Fruit fly (Drosophila melanogaster) whole organism, embryonic: ENCODE results near the gene Atat.

Experiments used
- Blimp-1 ChIP-seq: fragments of 200-800 bp; sonication (Bioruptor generic); optimal IDR thresholded peaks from 3 replicates; lab custom pipeline; 2018; ENCODE audit warnings: missing biosample characterization, missing genetic modification characterization, mild to moderate bottlenecking, moderate library complexity, missing genetic modification reagents
- CG1603 ChIP-seq: fragments of 200-800 bp; sonication (Bioruptor generic); optimal IDR thresholded peaks from 2 replicates; lab custom pipeline; 2019; ENCODE audit warnings: missing biosample characterization, mild to moderate bottlenecking, missing genetic modification characterization, moderate library complexity
- CG3065 ChIP-seq: fragments of 200-800 bp; sonication (Bioruptor generic); optimal IDR thresholded peaks from 2 replicates; lab custom pipeline; 2016; ENCODE audit warnings: missing biosample characterization, missing genetic modification characterization
- CG3281 ChIP-seq: fragments of 200-800 bp; sonication (Bioruptor generic); optimal IDR thresholded peaks from 3 replicates; lab custom pipeline; 2017; ENCODE audit warnings: missing biosample characterization, mild to moderate bottlenecking, missing genetic modification characterization
- CG4360 ChIP-seq: fragments of 200-800 bp; sonication (Bioruptor generic); IDR thresholded peaks from 2 replicates; pipeline ENCODE4 v1.3.6; 2022; ENCODE audit warnings: missing biosample characterization, missing genetic modification characterization
- CG6791 ChIP-seq: fragments of 200-800 bp; sonication (Bioruptor generic); IDR thresholded peaks from 3 replicates; pipeline ENCODE4 v1.3.6; 2022; ENCODE audit warnings: missing biosample characterization, missing genetic modification characterization; ENCODE audit not compliant: partially characterized antibody
- Hsf ChIP-seq: fragments of 200-800 bp; sonication (Bioruptor generic); optimal IDR thresholded peaks from 3 replicates; lab custom pipeline; 2016; ENCODE audit warnings: missing biosample characterization, missing genetic modification characterization
- Side ChIP-seq: fragments of 200-800 bp; sonication (Bioruptor generic); optimal IDR thresholded peaks from 2 replicates; lab custom pipeline; 2016; ENCODE audit warnings: missing biosample characterization, missing genetic modification characterization
- Stat92E ChIP-seq, 3 experiments: fragments of >200 bp in 2 of 3; fragments of 200-800 bp in 1 of 3; sonication (Bioruptor generic) in 1 of 3; optimal IDR thresholded peaks; 2 replicates each; lab custom pipeline; 2017 to 2019; ENCODE audit warnings: missing biosample characterization in 3 of 3, missing genetic modification characterization in 3 of 3, mild to moderate bottlenecking in 1 of 3, moderate library complexity in 1 of 3
- fru ChIP-seq: fragments of >200 bp; optimal IDR thresholded peaks from 2 replicates; lab custom pipeline; 2017
- klu ChIP-seq: fragments of 200-800 bp; sonication (Bioruptor generic); IDR thresholded peaks from 2 replicates; pipeline ENCODE4 v1.3.6; 2022; ENCODE audit warnings: missing biosample characterization, missing genetic modification characterization
- lmd ChIP-seq: fragments of 200-800 bp; sonication (Bioruptor generic); IDR thresholded peaks from 2 replicates; pipeline ENCODE4 v1.3.6; 2022; ENCODE audit warnings: missing biosample characterization, missing genetic modification characterization
- psq ChIP-seq: fragments of 200-800 bp; sonication (Bioruptor generic); optimal IDR thresholded peaks from 2 replicates; lab custom pipeline; 2017; ENCODE audit warnings: missing biosample characterization, missing genetic modification characterization
- toy ChIP-seq: fragments of 200-800 bp; sonication (Bioruptor generic); IDR thresholded peaks from 2 replicates; pipeline ENCODE4 v1.3.6; 2022; ENCODE audit warnings: missing biosample characterization, missing genetic modification characterization

DNA sequence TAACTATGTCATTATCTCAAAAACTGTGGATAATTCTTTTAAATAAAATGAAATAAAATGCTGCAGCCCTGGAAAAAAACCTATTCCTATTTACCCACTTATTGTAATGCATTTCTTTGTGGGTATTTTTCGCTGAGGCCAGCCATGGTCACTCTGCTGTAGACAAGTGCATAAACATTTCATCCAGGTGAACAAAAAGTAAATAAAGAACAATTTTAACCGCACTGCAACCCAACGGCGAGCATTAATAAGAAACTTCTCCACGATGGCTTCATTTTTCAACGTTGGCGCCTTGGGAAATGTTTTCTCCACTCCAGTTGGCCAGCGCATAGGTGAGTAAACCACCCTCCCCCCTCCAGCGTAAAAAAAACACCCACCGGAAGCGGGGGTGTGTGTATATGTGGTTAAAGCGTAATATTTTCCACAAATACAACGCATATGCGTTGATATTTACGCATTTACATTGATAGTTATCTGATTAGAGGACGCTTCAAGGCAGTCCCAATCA lies 20.2 kb upstream of the Atat start, which contains the start of gene CG3529:
- TF ChIP-seq CG3281 (GFP tag; lab: Kevin White, UChicago), result peak; percentile 25
- TF ChIP-seq klu, result peak; percentile 72
- no peak for TF ChIP-seq Hsf (GFP tag; lab: Kevin White, UChicago)
- TF ChIP-seq CG4360 (GFP tag; lab: Robert Waterston, UW), result no peak
- TF ChIP-seq lmd (GFP tag; lab: Robert Waterston, UW), result no peak; the same call in 1 of the 2 replicates
- TF ChIP-seq fru, result no peak
- peak in 1 of 3 experiments; percentile 54 for TF ChIP-seq Stat92E (GFP tag; optimal IDR thresholded peaks at IDR 0.05; lab: Kevin White, UChicago)
- no peak for TF ChIP-seq CG3065 (GFP tag; lab: Kevin White, UChicago)
- peak; percentile 57 for TF ChIP-seq CG1603 (tag; lab: Kevin White, UChicago)
- TF ChIP-seq Side (GFP tag; lab: Kevin White, UChicago), result no peak
- TF ChIP-seq CG6791 (GFP tag; lab: Robert Waterston, UW), result 0 out of 3 replicates have a peak, but pooled peaks have one; percentile 46
- no peak for TF ChIP-seq toy (GFP tag; lab: Robert Waterston, UW)
- no peak for TF ChIP-seq psq (GFP tag; lab: Kevin White, UChicago)
- peak; percentile 26 for TF ChIP-seq Blimp-1 (GFP tag; lab: Kevin White, UChicago)
